Worm (Caenorhabditis elegans): ENCODE data around the gene K10H10.13.

DNA sequence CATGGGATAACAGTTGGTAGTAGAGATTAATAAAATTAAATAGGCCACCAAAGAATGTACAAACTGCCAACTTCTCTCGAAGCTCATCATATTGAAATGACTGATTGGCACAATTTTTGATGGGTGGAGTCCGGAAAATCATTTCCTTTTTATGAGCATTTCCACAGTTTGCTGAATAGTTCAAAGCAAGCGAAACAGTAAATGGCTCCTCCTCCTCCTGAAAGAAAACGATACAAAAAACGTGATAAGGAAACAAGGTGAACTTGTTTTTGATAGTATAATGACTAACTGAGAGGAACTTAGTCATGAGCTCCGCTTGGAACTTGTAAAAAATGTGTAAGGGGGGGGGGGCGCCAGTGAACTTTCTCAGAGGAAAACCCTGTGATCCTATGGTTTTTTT lies 3.9 kb upstream of the K10H10.13 start, which contains the start of gene K10H10.9:
- TF ChIP-seq nhr-76 (tag; optimal IDR thresholded peaks at IDR 0.05) (no peak), ceh-28 (tag; optimal IDR thresholded peaks at IDR 0.05) (no peak), ama-1 (optimal IDR thresholded peaks at IDR 0.05) (no peak), unc-39 (tag; optimal IDR thresholded peaks at IDR 0.05) (no peak), jun-1 (tag; optimal IDR thresholded peaks at IDR 0.05) (no peak), nhr-12 (tag; optimal IDR thresholded peaks at IDR 0.05) (no peak), R02D3.7 (tag; optimal IDR thresholded peaks at IDR 0.05) (no peak), egl-27 (tag; optimal IDR thresholded peaks at IDR 0.05) (no peak), pha-4 (tag; optimal IDR thresholded peaks at IDR 0.05) (no peak), ZK546.5 (tag; optimal IDR thresholded peaks at IDR 0.05) (no peak), mdl-1 (tag; optimal IDR thresholded peaks at IDR 0.05) (no peak)
